Worm (Caenorhabditis elegans) whole organism, mixed stage, embryonic: ENCODE measurements around the gene lips-2.

Experiments used
- ces-1 ChIP-seq: fragments of 150-350 bp; optimal IDR thresholded peaks from 2 replicates; lab custom pipeline; 2014; ENCODE audit warnings: missing biosample characterization, missing genetic modification reagents, missing genetic modification characterization
- elt-3 ChIP-seq: fragments of 150-350 bp; optimal IDR thresholded peaks from 2 replicates; lab custom pipeline; 2014; ENCODE audit warnings: missing biosample characterization, missing genetic modification characterization
- mab-5 ChIP-seq: fragments of 150-350 bp; optimal IDR thresholded peaks from 2 replicates; lab custom pipeline; 2014; ENCODE audit warnings: missing biosample characterization, missing genetic modification characterization
- nhr-12 ChIP-seq: fragments of 150-350 bp; optimal IDR thresholded peaks from 2 replicates; lab custom pipeline; 2014; ENCODE audit warnings: missing biosample characterization, missing genetic modification characterization
- nhr-237 ChIP-seq: fragments of 150-350 bp; optimal IDR thresholded peaks from 2 replicates; lab custom pipeline; 2014; ENCODE audit warnings: missing biosample characterization, missing genetic modification characterization
- snpc-4 ChIP-seq: fragments of 150-350 bp; optimal IDR thresholded peaks from 2 replicates; lab custom pipeline; 2014; ENCODE audit warnings: missing biosample characterization, missing genetic modification characterization
- tbx-8 ChIP-seq: fragments of 200-800 bp; sonication (Bioruptor generic); optimal IDR thresholded peaks from 2 replicates; lab custom pipeline; 2018; ENCODE audit warnings: mild to moderate bottlenecking, missing genetic modification characterization, moderate library complexity, missing compliant biosample characterization
- unc-39 ChIP-seq: fragments of 150-350 bp; optimal IDR thresholded peaks from 2 replicates; lab custom pipeline; 2014; ENCODE audit warnings: missing biosample characterization, missing genetic modification characterization
- unc-62 ChIP-seq: fragments of 150-350 bp; optimal IDR thresholded peaks from 2 replicates; lab custom pipeline; 2014; ENCODE audit warnings: missing biosample characterization, missing genetic modification reagents, missing genetic modification characterization
- ztf-11 ChIP-seq: fragments of 150-350 bp; optimal IDR thresholded peaks from 2 replicates; lab custom pipeline; 2014; ENCODE audit warnings: missing biosample characterization, missing genetic modification characterization

DNA sequence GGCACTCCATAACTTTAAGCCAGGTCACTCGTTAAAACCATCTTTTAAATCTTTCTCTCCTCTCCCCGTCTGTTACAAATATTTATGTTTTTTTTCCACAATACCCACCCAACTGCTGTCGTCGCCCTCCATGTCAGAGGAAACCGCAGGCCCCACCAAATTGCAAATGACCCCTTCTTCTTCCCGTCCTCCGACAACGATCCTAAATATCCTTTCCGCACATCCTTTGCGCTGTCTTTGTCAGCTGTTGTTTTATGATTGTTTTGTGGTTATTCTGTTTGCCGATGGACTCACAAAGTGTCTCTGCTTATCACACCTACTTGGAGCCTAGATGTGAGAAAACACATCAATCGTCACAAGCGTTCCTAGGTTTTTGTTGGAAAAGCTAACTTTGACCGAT is 37.5 kb upstream of the lips-2 start:
- TF ChIP-seq nhr-237 (no peak), unc-62 (GFP tag; lab: Kevin White, UChicago) (peak; percentile 22), nhr-12 (tag; lab: Kevin White, UChicago) (no peak), tbx-8 (GFP tag; lab: Kevin White, UChicago) (no peak), mab-5 (tag; lab: Kevin White, UChicago) (no peak), unc-39 (tag; lab: Kevin White, UChicago) (no peak), snpc-4 (tag; lab: Kevin White, UChicago) (no peak), elt-3 (tag; lab: Kevin White, UChicago) (no peak), ztf-11 (tag; lab: Kevin White, UChicago) (no peak), ces-1 (GFP tag; lab: Kevin White, UChicago) (no peak)
